Worm (Caenorhabditis elegans): ENCODE data around the gene morc-1.

The morc-1 gene

DNA sequence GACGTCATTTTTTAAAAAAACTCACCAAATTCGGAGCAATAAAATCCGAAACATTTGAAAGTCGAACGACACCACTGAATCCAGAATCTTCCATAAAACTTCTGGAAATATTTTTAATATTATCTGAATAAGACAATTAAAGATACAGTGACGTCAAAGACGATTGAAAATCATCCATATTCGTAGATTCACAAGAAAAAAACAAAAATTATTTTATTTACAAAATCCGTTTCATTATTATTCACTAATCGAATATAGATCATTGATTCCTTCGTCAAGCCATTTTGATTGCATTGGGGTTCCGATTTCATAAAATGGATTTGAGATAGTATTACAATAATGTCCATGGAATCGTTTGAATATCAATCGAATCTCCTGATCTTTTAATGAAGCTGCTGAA is 48.0 kb downstream of the morc-1 start, which contains the start of gene oxy-4:
oxy-4 (minus strand) TSS at position 101 of the 400 bp plus-strand sequence.
- TF ChIP-seq unc-62 (GFP tag; optimal IDR thresholded peaks at IDR 0.05) = no peak

DNA sequence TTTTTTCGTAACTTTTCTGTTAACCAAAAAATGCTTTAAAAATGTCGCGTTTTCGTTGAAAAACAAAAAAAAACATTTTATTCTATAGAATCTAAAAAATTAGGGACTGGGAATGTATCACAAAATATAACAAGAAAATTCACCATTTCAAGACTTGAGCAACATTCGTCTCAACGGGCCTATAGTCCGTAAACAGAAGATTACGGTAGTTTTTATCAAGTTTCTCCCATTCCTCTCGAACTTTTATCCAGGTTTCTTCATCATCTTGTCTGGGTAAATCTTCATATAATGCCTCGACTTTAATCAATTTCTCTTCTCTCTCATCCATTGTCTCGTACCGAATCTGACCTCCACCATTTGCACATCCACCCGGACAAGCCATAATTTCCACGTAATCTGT is 51.3 kb downstream of the morc-1 start:
- TF ChIP-seq unc-62 (GFP tag; optimal IDR thresholded peaks at IDR 0.05) = no peak
